Fruit fly (Drosophila melanogaster) whole organism, embryonic: ENCODE results near the gene ens.

Experiments
- CG10267 ChIP-seq: fragments of 200-800 bp; sonication (Bioruptor generic); optimal IDR thresholded peaks from 2 replicates; lab custom pipeline; 2018; ENCODE audit warnings: missing biosample characterization, mild to moderate bottlenecking, missing genetic modification characterization, moderate library complexity
- CG33213 ChIP-seq: fragments of 200-800 bp; sonication (Bioruptor generic); optimal IDR thresholded peaks from 3 replicates; lab custom pipeline; 2016; ENCODE audit warnings: missing biosample characterization, missing genetic modification characterization
- CG6683 ChIP-seq: fragments of 200-800 bp; sonication (Bioruptor generic); optimal IDR thresholded peaks from 2 replicates; lab custom pipeline; 2017; ENCODE audit warnings: missing biosample characterization, mild to moderate bottlenecking, missing genetic modification characterization, missing genetic modification reagents
- CG8290 ChIP-seq, 3 experiments: fragments of 200-800 bp; sonication (Bioruptor generic); optimal IDR thresholded peaks; 2 replicates each; lab custom pipeline; 2016 to 2019; ENCODE audit warnings: missing biosample characterization in 3 of 3, missing genetic modification characterization in 3 of 3, mild to moderate bottlenecking in 2 of 3, moderate library complexity in 1 of 3
- NfI ChIP-seq: fragments of 200-800 bp; sonication (Bioruptor generic); optimal IDR thresholded peaks from 3 replicates; lab custom pipeline; 2018; ENCODE audit warnings: missing biosample characterization, mild to moderate bottlenecking, missing genetic modification characterization, moderate library complexity
- abd-A ChIP-seq: fragments of 200-800 bp; sonication (Bioruptor generic); optimal IDR thresholded peaks from 3 replicates; lab custom pipeline; 2019; ENCODE audit warnings: missing biosample characterization, mild to moderate bottlenecking, missing genetic modification characterization, moderate library complexity
- dysf ChIP-seq: fragments of 200-800 bp; sonication (Bioruptor generic); IDR thresholded peaks from 3 replicates; pipeline ENCODE4 v1.3.6; 2022; ENCODE audit warnings: missing biosample characterization, missing genetic modification characterization
- grau ChIP-seq: fragments of 200-800 bp; optimal IDR thresholded peaks from 3 replicates; lab custom pipeline; 2019; ENCODE audit warnings: missing biosample characterization, mild to moderate bottlenecking, missing genetic modification characterization, moderate library complexity

DNA sequence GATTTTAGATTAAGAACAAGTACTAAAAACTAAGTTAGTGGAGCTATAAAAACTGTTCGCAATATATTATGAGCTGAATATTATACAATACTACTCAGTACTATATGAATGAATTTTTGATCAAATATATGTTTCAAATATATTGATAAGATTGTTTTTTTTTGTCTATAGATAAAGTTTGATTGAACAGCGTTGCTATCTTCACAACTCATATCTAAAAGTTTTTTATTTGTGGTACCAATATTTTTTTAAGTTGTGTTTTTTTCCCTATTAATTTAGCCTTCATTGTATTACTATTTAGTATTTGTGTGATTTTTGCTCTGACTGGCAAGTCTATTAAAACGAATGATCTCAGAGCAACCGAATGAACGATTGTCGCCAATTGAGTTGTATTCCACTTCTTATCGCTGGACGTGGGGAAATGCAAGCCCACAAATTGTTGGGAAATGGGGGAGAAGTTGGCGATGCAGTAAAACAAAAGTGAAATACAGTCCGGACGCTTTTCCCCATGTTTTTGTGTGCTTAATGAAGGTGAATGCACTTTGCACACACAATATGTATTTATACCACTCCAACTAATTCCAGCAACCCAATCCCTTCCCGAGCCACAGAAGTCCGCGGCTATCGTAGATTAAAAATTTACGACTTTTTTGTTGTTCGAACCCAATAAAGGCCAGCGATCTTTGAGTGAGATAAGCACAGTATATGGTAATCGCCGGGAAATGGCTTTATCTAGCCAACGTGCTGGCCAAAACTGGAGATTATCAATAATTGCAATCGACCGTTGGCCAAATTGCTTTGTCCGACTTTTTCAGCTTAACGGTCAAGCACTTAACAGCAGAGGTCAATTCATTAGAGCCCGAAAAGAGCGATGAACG, 17.6 kb downstream of the ens start:
- TF ChIP-seq grau (tag; lab: Kevin White, UChicago) (no peak), abd-A (tag; lab: Kevin White, UChicago) (no peak), CG8290 (GFP tag; optimal IDR thresholded peaks at IDR 0.05; lab: Kevin White, UChicago) (no peak), CG8290 (tag; optimal IDR thresholded peaks at IDR 0.05; lab: Kevin White, UChicago) (no peak), CG6683 (GFP tag; lab: Kevin White, UChicago) (no peak), NfI (GFP tag; lab: Kevin White, UChicago) (no peak), CG33213 (GFP tag; lab: Kevin White, UChicago) (no peak), dysf (no peak), CG10267 (tag; lab: Kevin White, UChicago) (no peak)
